Worm (Caenorhabditis elegans): ENCODE measurements around the gene M05D6.5.

M05D6.5 gene

ce11 chrII:8456094-8456493, 25.9 kb downstream of the M05D6.5 start, which contains the start of gene F22B5.6:
Gene F22B5.6 (minus strand): TSS chrII:8456194.
- no peak for TF ChIP-seq efl-3 (GFP tag; optimal IDR thresholded peaks at IDR 0.05)
- no peak for TF ChIP-seq efl-1 (optimal IDR thresholded peaks at IDR 0.05)
- TF ChIP-seq efl-1 (GFP tag; optimal IDR thresholded peaks at IDR 0.05 in 1 of 2) = peak in 1 of 2 experiments; percentile 73

DNA sequence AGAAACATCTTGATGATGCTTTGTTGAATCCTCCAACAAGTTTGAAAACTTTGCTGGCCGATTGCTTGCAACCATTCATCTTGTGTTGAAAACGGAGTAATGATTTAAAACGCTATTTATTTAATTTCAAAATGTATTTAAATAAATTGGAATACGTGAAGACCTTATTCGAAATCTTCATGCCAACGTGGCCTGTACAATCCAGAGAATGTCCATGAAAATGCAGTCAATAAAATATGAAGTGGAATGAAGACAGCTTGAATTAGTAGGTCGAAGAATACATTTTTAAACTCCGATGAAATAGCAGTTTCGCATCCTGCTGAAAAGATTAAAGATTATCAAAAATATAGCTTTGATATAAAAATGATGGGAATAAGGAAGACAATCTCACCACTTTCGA, 27.5 kb downstream of the M05D6.5 start, which contains the start of gene F22B5.5:
TSS of gene F22B5.5 (minus strand) at position 101 of the 400 bp plus-strand sequence.
- TF ChIP-seq blmp-1 (tag; optimal IDR thresholded peaks at IDR 0.05) = no peak
- no peak for TF ChIP-seq egl-13 (tag; optimal IDR thresholded peaks at IDR 0.05)
- TF ChIP-seq pag-3 (tag; optimal IDR thresholded peaks at IDR 0.05; ENCODE audit: borderline replicate concordance, insufficient read depth) = no peak
- TF ChIP-seq fkh-4 (tag; optimal IDR thresholded peaks at IDR 0.05; ENCODE audit: borderline replicate concordance) = no peak

DNA sequence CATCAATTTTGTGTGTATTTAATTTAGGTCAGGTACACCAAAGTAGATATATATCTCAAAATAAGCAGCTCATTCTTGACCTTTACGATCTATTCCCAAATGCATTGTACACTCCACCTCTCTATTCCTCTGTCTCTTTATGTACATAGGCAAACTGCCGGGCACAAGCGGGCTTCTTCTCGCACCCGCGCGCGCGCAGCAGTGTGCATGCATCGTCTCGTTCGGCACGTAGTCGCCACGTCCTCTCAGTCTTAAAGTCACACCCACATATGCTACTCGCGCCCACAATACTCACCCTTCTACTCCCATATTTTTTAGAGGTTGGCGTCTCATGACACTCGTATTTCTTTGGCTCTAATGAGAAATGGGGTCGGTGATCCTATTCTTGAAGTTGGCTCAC, 30.6 kb downstream of the M05D6.5 start:
- TF ChIP-seq xbp-1 (tag; optimal IDR thresholded peaks at IDR 0.05) (no peak), pag-3 (tag; optimal IDR thresholded peaks at IDR 0.05; ENCODE audit: borderline replicate concordance, insufficient read depth) (no peak), lin-14 (GFP tag; optimal IDR thresholded peaks at IDR 0.05) (peak; percentile 55), aha-1 (tag; optimal IDR thresholded peaks at IDR 0.05) (peak; percentile 31), lsy-2 (tag; optimal IDR thresholded peaks at IDR 0.05) (no peak), ama-1 (optimal IDR thresholded peaks at IDR 0.05) (no peak), fkh-8 (tag; optimal IDR thresholded peaks at IDR 0.05) (peak; percentile 57)

DNA sequence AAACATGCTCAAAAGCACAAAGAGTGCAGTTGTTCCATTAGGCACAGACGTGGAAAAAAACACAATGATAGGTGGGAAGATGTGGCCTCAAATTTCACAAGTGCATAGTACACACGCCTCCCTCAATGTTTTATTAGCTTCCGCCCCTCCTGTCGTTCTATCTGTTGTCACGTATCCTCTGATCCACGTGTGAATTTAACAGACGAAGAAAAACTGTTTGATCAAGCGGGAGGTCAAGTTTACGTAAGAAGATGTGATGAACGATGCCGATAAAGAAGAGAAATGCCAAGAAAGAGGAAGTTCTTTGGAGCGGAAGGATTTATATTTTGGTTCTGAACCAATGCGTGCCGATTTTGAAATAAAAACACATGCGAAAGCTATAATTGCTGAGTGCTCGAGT, 31.3 kb downstream of the M05D6.5 start:
- TF ChIP-seq nhr-71 (tag; optimal IDR thresholded peaks at IDR 0.05) = peak; percentile 33
- peak; percentile 73 for TF ChIP-seq nhr-85 (tag)
- TF ChIP-seq blmp-1 (tag; optimal IDR thresholded peaks at IDR 0.05) = peak; percentile 74
- TF ChIP-seq dsc-1 (tag; optimal IDR thresholded peaks at IDR 0.05) = no peak
- peak; percentile 8 for TF ChIP-seq snu-23 (GFP tag; optimal IDR thresholded peaks at IDR 0.05)
- peak; percentile 40; the same call in 1 of the 2 replicates for TF ChIP-seq nhr-19 (GFP tag; conservative IDR thresholded peaks at IDR 0.05)
- TF ChIP-seq nhr-20 (tag; optimal IDR thresholded peaks at IDR 0.05) = peak; percentile 48
- peak in 2 of 6 experiments; percentile 15 to 70 for TF ChIP-seq elt-3 (tag; optimal IDR thresholded peaks at IDR 0.05)
- no peak for TF ChIP-seq efl-3 (GFP tag; optimal IDR thresholded peaks at IDR 0.05)
- no peak for TF ChIP-seq ceh-88 (GFP tag; IDR thresholded peaks at IDR 0.05)
- TF ChIP-seq mdl-1 (tag; optimal IDR thresholded peaks at IDR 0.05) = peak in 1 of 2 experiments; percentile 31
- peak; percentile 61 for TF ChIP-seq lin-14 (GFP tag; optimal IDR thresholded peaks at IDR 0.05)

ce11 chrII:8449660-8450118, 32.3 kb downstream of the M05D6.5 start, which contains the start of gene F22B5.4:
Gene F22B5.4 (plus strand): TSS chrII:8449710.
- TF ChIP-seq aha-1 (tag; optimal IDR thresholded peaks at IDR 0.05) (no peak), blmp-1 (tag; optimal IDR thresholded peaks at IDR 0.05) (no peak), alr-1 (tag; optimal IDR thresholded peaks at IDR 0.05; ENCODE audit: borderline replicate concordance) (no peak), nhr-12 (tag; optimal IDR thresholded peaks at IDR 0.05) (no peak), grh-1 (GFP tag; IDR thresholded peaks at IDR 0.05) (no peak), nhr-85 (tag) (no peak), mab-9 (GFP tag; IDR thresholded peaks at IDR 0.05) (no peak), lin-35 (GFP tag; optimal IDR thresholded peaks at IDR 0.05) (peak in 1 of 2 experiments; percentile 26), isw-1 (GFP tag; IDR thresholded peaks at IDR 0.05) (no peak), nhr-20 (tag; optimal IDR thresholded peaks at IDR 0.05) (peak; percentile 43), dpl-1 (GFP tag; optimal IDR thresholded peaks at IDR 0.05) (no peak), elt-2 (tag; optimal IDR thresholded peaks at IDR 0.05) (peak; percentile 11), nhr-71 (tag; optimal IDR thresholded peaks at IDR 0.05) (no peak), pqm-1 (tag; optimal IDR thresholded peaks at IDR 0.05) (no peak), nhr-11 (tag; optimal IDR thresholded peaks at IDR 0.05) (no peak), ces-1 (GFP tag; optimal IDR thresholded peaks at IDR 0.05) (no peak), C34B4.2 (tag; optimal IDR thresholded peaks at IDR 0.05) (no peak), lir-3 (tag; optimal IDR thresholded peaks at IDR 0.05; ENCODE audit: poor library complexity) (no peak), F16B12.6 (tag; optimal IDR thresholded peaks at IDR 0.05) (no peak), egl-27 (tag; optimal IDR thresholded peaks at IDR 0.05) (no peak), egl-13 (tag; optimal IDR thresholded peaks at IDR 0.05) (no peak), unc-62 (GFP tag; optimal IDR thresholded peaks at IDR 0.05) (no peak), sup-37 (GFP tag; optimal IDR thresholded peaks at IDR 0.05) (no peak), mdl-1 (tag; optimal IDR thresholded peaks at IDR 0.05) (no peak), aly-2 (tag; optimal IDR thresholded peaks at IDR 0.05) (no peak), snpc-4 (tag; optimal IDR thresholded peaks at IDR 0.05) (no peak)
